Fruit fly (Drosophila melanogaster) whole organism, embryonic: Measurements from ENCODE around the gene cv-c.

Experiments
- Atf3 ChIP-seq: fragments of 200-800 bp; sonication (Bioruptor generic); optimal IDR thresholded peaks from 3 replicates; lab custom pipeline; 2016; ENCODE audit warnings: missing biosample characterization, missing genetic modification characterization
- BEAF-32 ChIP-seq: fragments of 200-800 bp; sonication (Bioruptor generic); optimal IDR thresholded peaks from 3 replicates; lab custom pipeline; 2017; ENCODE audit warnings: missing biosample characterization, missing genetic modification characterization, mild to moderate bottlenecking, moderate library complexity, missing genetic modification reagents
- CG10543 ChIP-seq: fragments of 200-800 bp; sonication (Bioruptor generic); optimal IDR thresholded peaks from 3 replicates; lab custom pipeline; 2017; ENCODE audit warnings: missing biosample characterization, mild to moderate bottlenecking, missing genetic modification characterization, moderate library complexity
- CG11696 ChIP-seq: fragments of 200-800 bp; sonication (Bioruptor generic); IDR thresholded peaks from 2 replicates; pipeline ENCODE4 v1.3.6; 2022; ENCODE audit warnings: missing biosample characterization, missing genetic modification characterization
- CG1233 ChIP-seq: fragments of 200-800 bp; sonication (Bioruptor generic); optimal IDR thresholded peaks from 4 replicates; lab custom pipeline; 2018; ENCODE audit warnings: missing biosample characterization, mild to moderate bottlenecking, missing genetic modification characterization
- CG13287 ChIP-seq: fragments of 200-800 bp; sonication (Bioruptor generic); IDR thresholded peaks from 2 replicates; pipeline ENCODE4 v1.3.6; 2022; ENCODE audit warnings: missing biosample characterization, missing genetic modification characterization; ENCODE audit not compliant: partially characterized antibody
- CG13296 ChIP-seq: fragments of 200-800 bp; sonication (Bioruptor generic); optimal IDR thresholded peaks from 3 replicates; lab custom pipeline; 2018; ENCODE audit warnings: missing biosample characterization, mild to moderate bottlenecking, missing genetic modification characterization
- CG1602 ChIP-seq: fragments of 200-800 bp; sonication (Bioruptor generic); optimal IDR thresholded peaks from 3 replicates; lab custom pipeline; 2016; ENCODE audit warnings: missing biosample characterization, missing genetic modification characterization
- CG1603 ChIP-seq: fragments of 200-800 bp; sonication (Bioruptor generic); optimal IDR thresholded peaks from 2 replicates; lab custom pipeline; 2019; ENCODE audit warnings: missing biosample characterization, mild to moderate bottlenecking, missing genetic modification characterization, moderate library complexity
- CG16815 ChIP-seq: fragments of 200-800 bp; sonication (Bioruptor generic); optimal IDR thresholded peaks from 3 replicates; lab custom pipeline; 2017; ENCODE audit warnings: missing biosample characterization, mild to moderate bottlenecking, missing genetic modification characterization
- CG3065 ChIP-seq: fragments of 200-800 bp; sonication (Bioruptor generic); optimal IDR thresholded peaks from 2 replicates; lab custom pipeline; 2016; ENCODE audit warnings: missing biosample characterization, missing genetic modification characterization
- CG4282 ChIP-seq: fragments of 200-800 bp; sonication (Bioruptor generic); optimal IDR thresholded peaks from 2 replicates; lab custom pipeline; 2016; ENCODE audit warnings: missing biosample characterization, missing genetic modification characterization
- CG6254 ChIP-seq: fragments of 200-800 bp; sonication (Bioruptor generic); optimal IDR thresholded peaks from 3 replicates; lab custom pipeline; 2017; ENCODE audit warnings: mild to moderate bottlenecking, missing biosample characterization, missing genetic modification reagents, missing genetic modification characterization
- CG8924 ChIP-seq: fragments of 200-800 bp; optimal IDR thresholded peaks from 3 replicates; lab custom pipeline; 2019; ENCODE audit warnings: missing biosample characterization, mild to moderate bottlenecking, missing genetic modification characterization, moderate library complexity
- CG9437 ChIP-seq: fragments of 200-800 bp; sonication (Bioruptor generic); optimal IDR thresholded peaks from 2 replicates; lab custom pipeline; 2018; ENCODE audit warnings: missing biosample characterization, mild to moderate bottlenecking, missing genetic modification characterization
- CHES-1-like ChIP-seq: fragments of 200-800 bp; sonication (Bioruptor generic); optimal IDR thresholded peaks from 2 replicates; lab custom pipeline; 2016; ENCODE audit warnings: missing biosample characterization, missing genetic modification characterization
- CoRest ChIP-seq: fragments of 200-800 bp; sonication (Bioruptor generic); optimal IDR thresholded peaks from 3 replicates; lab custom pipeline; 2018; ENCODE audit warnings: missing biosample characterization, mild to moderate bottlenecking, missing genetic modification characterization, moderate library complexity
- D19A ChIP-seq: fragments of 200-800 bp; optimal IDR thresholded peaks from 3 replicates; lab custom pipeline; 2019; ENCODE audit warnings: missing biosample characterization, mild to moderate bottlenecking, missing genetic modification characterization, moderate library complexity
- Dek ChIP-seq: fragments of 200-800 bp; sonication (Bioruptor generic); optimal IDR thresholded peaks from 3 replicates; lab custom pipeline; 2019; ENCODE audit warnings: missing biosample characterization, mild to moderate bottlenecking, missing genetic modification characterization, moderate library complexity
- Dip2 ChIP-seq: fragments of 200-800 bp; sonication (Bioruptor generic); IDR thresholded peaks from 2 replicates; pipeline ENCODE4 v1.3.6; 2022; ENCODE audit warnings: missing biosample characterization, missing genetic modification characterization
- Gsc ChIP-seq: fragments of 200-800 bp; sonication (Bioruptor generic); IDR thresholded peaks from 2 replicates; pipeline ENCODE4 v1.3.6; 2022; ENCODE audit warnings: missing biosample characterization, missing genetic modification characterization
- HLH4C ChIP-seq: fragments of 200-800 bp; sonication (Bioruptor generic); IDR thresholded peaks from 3 replicates; pipeline ENCODE4 v1.3.6; 2022; ENCODE audit warnings: missing biosample characterization, missing genetic modification characterization; ENCODE audit not compliant: partially characterized antibody
- Hmx ChIP-seq: fragments of 200-800 bp; sonication (Bioruptor generic); optimal IDR thresholded peaks from 2 replicates; lab custom pipeline; 2016; ENCODE audit warnings: missing biosample characterization, missing genetic modification characterization
- Hr3 ChIP-seq: fragments of 200-800 bp; sonication (Bioruptor generic); optimal IDR thresholded peaks from 3 replicates; lab custom pipeline; 2016; ENCODE audit warnings: missing biosample characterization, missing genetic modification characterization
- Hr39 ChIP-seq: fragments of >200 bp; optimal IDR thresholded peaks from 2 replicates; lab custom pipeline; 2017
- Meics ChIP-seq: fragments of 200-800 bp; sonication (Bioruptor generic); optimal IDR thresholded peaks from 2 replicates; lab custom pipeline; 2017; ENCODE audit warnings: missing biosample characterization, mild to moderate bottlenecking, missing genetic modification characterization
- Nf-YA ChIP-seq: fragments of 200-800 bp; sonication (Bioruptor generic); IDR thresholded peaks from 2 replicates; pipeline ENCODE4 v1.3.6; 2022; ENCODE audit warnings: missing biosample characterization, missing genetic modification characterization
- Pdp1 ChIP-seq, 2 experiments: fragments of 200-800 bp; sonication (Bioruptor generic); optimal IDR thresholded peaks; 3 replicates each; lab custom pipeline; 2016; ENCODE audit warnings: missing biosample characterization in 2 of 2, missing genetic modification characterization in 2 of 2, mild to moderate bottlenecking in 1 of 2, moderate library complexity in 1 of 2
- abd-A ChIP-seq: fragments of 200-800 bp; sonication (Bioruptor generic); optimal IDR thresholded peaks from 3 replicates; lab custom pipeline; 2019; ENCODE audit warnings: missing biosample characterization, mild to moderate bottlenecking, missing genetic modification characterization, moderate library complexity
- ac ChIP-seq: fragments of 200-800 bp; sonication (Bioruptor generic); optimal IDR thresholded peaks from 3 replicates; lab custom pipeline; 2017; ENCODE audit warnings: missing biosample characterization, mild to moderate bottlenecking, missing genetic modification characterization
- ap ChIP-seq: fragments of 200-800 bp; sonication (Bioruptor generic); IDR thresholded peaks from 2 replicates; pipeline ENCODE4 v1.3.6; 2022; ENCODE audit warnings: missing biosample characterization, missing genetic modification characterization
- ase ChIP-seq: fragments of 200-800 bp; sonication (Bioruptor generic); IDR thresholded peaks from 3 replicates; pipeline ENCODE4 v1.3.6; 2022; ENCODE audit warnings: missing biosample characterization, missing genetic modification characterization
- ato ChIP-seq: fragments of 200-800 bp; sonication (Bioruptor generic); IDR thresholded peaks from 2 replicates; pipeline ENCODE4 v1.3.6; 2022; ENCODE audit warnings: missing biosample characterization, missing genetic modification characterization; ENCODE audit not compliant: partially characterized antibody
- bsh ChIP-seq, 2 experiments: fragments of 200-800 bp; sonication (Bioruptor generic); optimal IDR thresholded peaks; 2 replicates each; lab custom pipeline; 2017 to 2018; ENCODE audit warnings: mild to moderate bottlenecking in 2 of 2, missing biosample characterization in 2 of 2, missing genetic modification characterization in 2 of 2, moderate library complexity in 1 of 2
- crp ChIP-seq, 2 experiments: fragments of 200-800 bp; sonication (Bioruptor generic); optimal IDR thresholded peaks; 2 replicates in 1 of 2; 3 replicates in 1 of 2; lab custom pipeline; 2017; ENCODE audit warnings: missing biosample characterization in 2 of 2, missing genetic modification characterization in 2 of 2, mild to moderate bottlenecking in 1 of 2, moderate library complexity in 1 of 2
- disco-r ChIP-seq: fragments of 200-800 bp; sonication (Bioruptor generic); optimal IDR thresholded peaks from 2 replicates; lab custom pipeline; 2016; ENCODE audit warnings: missing biosample characterization, missing genetic modification characterization
- dmrt11E ChIP-seq: fragments of 200-800 bp; sonication (Bioruptor generic); optimal IDR thresholded peaks from 3 replicates; lab custom pipeline; 2018; ENCODE audit warnings: missing biosample characterization, mild to moderate bottlenecking, missing genetic modification characterization, moderate library complexity
- eyg ChIP-seq: fragments of 200-800 bp; sonication (Bioruptor generic); optimal IDR thresholded peaks from 3 replicates; lab custom pipeline; 2016; ENCODE audit warnings: missing biosample characterization, missing genetic modification characterization
- fd102C ChIP-seq: fragments of 200-800 bp; sonication (Bioruptor generic); optimal IDR thresholded peaks from 2 replicates; lab custom pipeline; 2018; ENCODE audit warnings: missing biosample characterization, mild to moderate bottlenecking, missing genetic modification characterization, moderate library complexity
- gcm ChIP-seq: fragments of 200-800 bp; sonication (Bioruptor generic); optimal IDR thresholded peaks from 2 replicates; lab custom pipeline; 2019; ENCODE audit warnings: missing biosample characterization, mild to moderate bottlenecking, missing genetic modification characterization, moderate library complexity
- hb ChIP-seq: fragments of 200-800 bp; sonication (Bioruptor generic); IDR thresholded peaks from 3 replicates; pipeline ENCODE4 v1.3.6; 2022; ENCODE audit warnings: missing biosample characterization, missing genetic modification characterization; ENCODE audit not compliant: partially characterized antibody
- her ChIP-seq: fragments of 200-800 bp; sonication (Bioruptor generic); optimal IDR thresholded peaks from 2 replicates; lab custom pipeline; 2016; ENCODE audit warnings: missing biosample characterization, missing genetic modification characterization
- hkb ChIP-seq, 2 experiments: fragments of 200-800 bp in 1 of 2; fragments of >200 bp in 1 of 2; sonication (Bioruptor generic) in 1 of 2; IDR thresholded peaks in 1 of 2; optimal IDR thresholded peaks in 1 of 2; 2 replicates each; pipeline versions ENCODE4 v1.3.6 to Lab custom; 2017 to 2022; ENCODE audit warnings: missing biosample characterization in 1 of 2, missing genetic modification characterization in 1 of 2
- jumu ChIP-seq: fragments of 200-800 bp; sonication (Bioruptor generic); optimal IDR thresholded peaks from 3 replicates; lab custom pipeline; 2016; ENCODE audit warnings: missing biosample characterization, missing genetic modification characterization
- pita ChIP-seq: fragments of 200-800 bp; sonication (Bioruptor generic); optimal IDR thresholded peaks from 2 replicates; lab custom pipeline; 2017; ENCODE audit warnings: missing biosample characterization, mild to moderate bottlenecking, missing genetic modification characterization
- sd ChIP-seq: fragments of 200-800 bp; sonication (Bioruptor generic); optimal IDR thresholded peaks from 3 replicates; lab custom pipeline; 2018; ENCODE audit warnings: missing biosample characterization, mild to moderate bottlenecking, missing genetic modification characterization, moderate library complexity
- tgo ChIP-seq: fragments of 200-800 bp; sonication (Bioruptor generic); IDR thresholded peaks from 3 replicates; pipeline ENCODE4 v1.3.6; 2022; ENCODE audit warnings: missing biosample characterization, missing genetic modification characterization
- unpg ChIP-seq: fragments of 200-800 bp; sonication (Bioruptor generic); optimal IDR thresholded peaks from 3 replicates; lab custom pipeline; 2018; ENCODE audit warnings: missing biosample characterization, mild to moderate bottlenecking, missing genetic modification characterization, moderate library complexity
- zfh2 ChIP-seq: fragments of 200-800 bp; sonication (Bioruptor generic); optimal IDR thresholded peaks from 2 replicates; lab custom pipeline; 2016; ENCODE audit warnings: missing biosample characterization, missing genetic modification characterization

The cv-c gene

dm6 chr3R:14369481-14370198 lies 111.9 kb downstream of the cv-c start (continued):
- TF ChIP-seq CG1602 (GFP tag; lab: Kevin White, UChicago) = no peak
- no peak for TF ChIP-seq CG1233 (GFP tag; lab: Kevin White, UChicago)
- TF ChIP-seq BEAF-32 (GFP tag; lab: Kevin White, UChicago) = no peak
- no peak for TF ChIP-seq hb (GFP tag; lab: Robert Waterston, UW)
- TF ChIP-seq CG13287 (GFP tag; lab: Robert Waterston, UW) = no peak
- TF ChIP-seq Dip2 (GFP tag; lab: Robert Waterston, UW) = no peak
- TF ChIP-seq Atf3 = no peak
- TF ChIP-seq hkb (optimal IDR thresholded peaks at IDR 0.05; lab: Kevin White, UChicago) = no peak
- no peak for TF ChIP-seq hkb (GFP tag; IDR thresholded peaks at IDR 0.05; lab: Robert Waterston, UW)
- TF ChIP-seq Gsc = no peak
- TF ChIP-seq Hr3 (GFP tag; lab: Kevin White, UChicago) = no peak
- TF ChIP-seq CG13296 (GFP tag; lab: Kevin White, UChicago) = no peak
- TF ChIP-seq Meics (GFP tag; lab: Kevin White, UChicago) = no peak
- peak; percentile 3 for TF ChIP-seq CG10543 (GFP tag; lab: Kevin White, UChicago)
- no peak; the same call in 1 of the 2 replicates for TF ChIP-seq ato
- TF ChIP-seq unpg (GFP tag; lab: Kevin White, UChicago) = no peak
- no peak for TF ChIP-seq her (GFP tag; lab: Kevin White, UChicago)
- TF ChIP-seq HLH4C (GFP tag; lab: Robert Waterston, UW) = peak; percentile 45; the same call in 1 of the 3 replicates
- TF ChIP-seq CG9437 (GFP tag; lab: Kevin White, UChicago) = no peak
- no peak for TF ChIP-seq bsh (GFP tag; optimal IDR thresholded peaks at IDR 0.05; lab: Kevin White, UChicago)
- TF ChIP-seq CG6254 (GFP tag; lab: Kevin White, UChicago) = no peak
- no peak for TF ChIP-seq CG16815 (GFP tag; lab: Kevin White, UChicago)
- TF ChIP-seq ap (GFP tag; lab: Robert Waterston, UW) = no peak
- no peak for TF ChIP-seq sd
- TF ChIP-seq CG3065 = no peak
- no peak for TF ChIP-seq CHES-1-like (GFP tag; lab: Kevin White, UChicago)
- no peak for TF ChIP-seq crp (GFP tag; optimal IDR thresholded peaks at IDR 0.05; lab: Kevin White, UChicago)
- TF ChIP-seq disco-r (GFP tag; lab: Kevin White, UChicago) = no peak
- no peak for TF ChIP-seq tgo (GFP tag; lab: Robert Waterston, UW)
- no peak for TF ChIP-seq gcm (GFP tag; lab: Kevin White, UChicago)
- TF ChIP-seq CG1603 (tag; lab: Kevin White, UChicago) = no peak
- no peak for TF ChIP-seq zfh2
- TF ChIP-seq Pdp1 (GFP tag; optimal IDR thresholded peaks at IDR 0.05; lab: Kevin White, UChicago) = no peak
- TF ChIP-seq eyg (GFP tag; lab: Kevin White, UChicago) = no peak
- no peak for TF ChIP-seq Hmx (GFP tag; lab: Kevin White, UChicago)
- no peak for TF ChIP-seq ase (GFP tag; lab: Robert Waterston, UW)
- 0 out of 2 replicates have a peak, but pooled peaks have one; percentile 21 for TF ChIP-seq Nf-YA (GFP tag; lab: Robert Waterston, UW)
- no peak for TF ChIP-seq Dek (tag; lab: Kevin White, UChicago)
- no peak for TF ChIP-seq Hr39 (lab: Kevin White, UChicago)
- TF ChIP-seq CG4282 (GFP tag; lab: Kevin White, UChicago) = no peak
- TF ChIP-seq jumu = no peak
- no peak for TF ChIP-seq pita (GFP tag; lab: Kevin White, UChicago)
- no peak for TF ChIP-seq D19A (tag; lab: Kevin White, UChicago)
- TF ChIP-seq CoRest (tag; lab: Kevin White, UChicago) = no peak
- TF ChIP-seq abd-A (tag; lab: Kevin White, UChicago) = peak; percentile 1
- no peak for TF ChIP-seq CG8924 (tag; lab: Kevin White, UChicago)
- no peak for TF ChIP-seq dmrt11E (tag; lab: Kevin White, UChicago)
- TF ChIP-seq CG11696 (GFP tag; lab: Robert Waterston, UW) = no peak
- TF ChIP-seq fd102C (GFP tag; lab: Kevin White, UChicago) = no peak
- no peak for TF ChIP-seq ac (GFP tag; lab: Kevin White, UChicago)
